Worm (Caenorhabditis elegans): ENCODE measurements around the gene F58F9.9.

ce11 chrIV:6249591-6249990, 9.5 kb downstream of the F58F9.9 start, which contains the start of gene F58F9.1:
- no peak for TF ChIP-seq F22D6.2 (tag; optimal IDR thresholded peaks at IDR 0.05)
- no peak for TF ChIP-seq Y95B8A.8 (GFP tag; IDR thresholded peaks at IDR 0.05)
- no peak for TF ChIP-seq let-526 (GFP tag; IDR thresholded peaks at IDR 0.05)
- TF ChIP-seq ceh-27 (GFP tag; optimal IDR thresholded peaks at IDR 0.05): no peak
- no peak for TF ChIP-seq efl-1 (GFP tag; optimal IDR thresholded peaks at IDR 0.05)
- TF ChIP-seq let-607 (tag; optimal IDR thresholded peaks at IDR 0.05): no peak
- no peak for TF ChIP-seq F37B4.10 (GFP tag; IDR thresholded peaks at IDR 0.05)
